Worm (Caenorhabditis elegans): ENCODE results near the gene sru-26.

DNA sequence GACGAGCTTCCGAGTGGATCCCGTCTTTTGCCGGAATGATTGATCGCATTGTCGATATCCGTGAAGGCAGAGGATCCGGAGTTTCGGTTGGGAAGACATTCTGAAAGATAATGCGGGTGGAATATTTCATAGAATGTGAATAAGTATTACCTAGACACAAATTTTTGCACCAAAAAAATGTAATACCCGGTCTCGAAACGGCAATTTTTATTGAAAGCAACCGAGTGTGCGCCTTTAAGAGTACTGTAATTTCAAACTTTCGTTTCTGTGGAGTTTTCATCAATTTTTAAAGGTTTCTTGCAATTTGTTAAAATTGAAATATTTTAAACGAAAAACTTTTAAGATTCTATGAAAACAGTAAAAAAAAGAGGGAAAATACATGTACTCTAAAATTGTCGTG lies 43.4 kb upstream of the sru-26 start, which contains the start of gene C25G4.2:
- TF ChIP-seq T22C8.4 (GFP tag; IDR thresholded peaks at IDR 0.05) (no peak), cog-1 (tag; optimal IDR thresholded peaks at IDR 0.05) (no peak), flt-1 (GFP tag; IDR thresholded peaks at IDR 0.05) (no peak), ztf-29 (GFP tag; IDR thresholded peaks at IDR 0.05) (no peak), ref-1 (GFP tag; conservative IDR thresholded peaks at IDR 0.05) (no peak), klf-2 (GFP tag; conservative IDR thresholded peaks at IDR 0.05) (no peak)

All from whole organism, midembryonic.